Worm (Caenorhabditis elegans) whole organism, young adult: Measurements from ENCODE around the gene ugt-48.

Experiments used
- F49E8.2 ChIP-seq: sonication (generic microtip); optimal IDR thresholded peaks from 3 replicates; lab custom pipeline; 2017; ENCODE audit warnings: missing genetic modification characterization, mild to moderate bottlenecking, missing compliant biosample characterization, antibody characterized with exemption, moderate library complexity; ENCODE audit not compliant: insufficient read depth
- aptf-3 ChIP-seq: fragments of 200-800 bp; sonication (Bioruptor generic); IDR thresholded peaks from 2 replicates; pipeline ENCODE4 v1.3.6; 2022; ENCODE audit warnings: missing genetic modification characterization, missing compliant biosample characterization
- dpl-1 ChIP-seq: fragments of 150-350 bp; optimal IDR thresholded peaks from 2 replicates; lab custom pipeline; 2014; ENCODE audit warnings: missing biosample characterization, missing genetic modification reagents, missing genetic modification characterization
- lsy-27 ChIP-seq: sonication (generic microtip); optimal IDR thresholded peaks from 2 replicates; lab custom pipeline; 2017; ENCODE audit warnings: missing genetic modification characterization, mild to moderate bottlenecking, missing compliant biosample characterization, antibody characterized with exemption, missing genotype, borderline replicate concordance; ENCODE audit not compliant: insufficient read depth
- nhr-120 ChIP-seq: fragments of 200-800 bp; sonication (Bioruptor generic); IDR thresholded peaks from 2 replicates; pipeline ENCODE4 v1.3.6; 2022; ENCODE audit warnings: missing genetic modification characterization, missing compliant biosample characterization
- nhr-27 ChIP-seq: fragments of 200-800 bp; sonication (Bioruptor generic); optimal IDR thresholded peaks from 2 replicates; lab custom pipeline; 2018; ENCODE audit warnings: mild to moderate bottlenecking, missing genetic modification characterization, moderate library complexity, missing compliant biosample characterization
- pbrm-1 ChIP-seq: fragments of 200-800 bp; sonication (Bioruptor generic); IDR thresholded peaks from 2 replicates; pipeline ENCODE4 v1.3.6; 2022; ENCODE audit warnings: missing genetic modification reagents, missing genetic modification characterization, missing compliant biosample characterization
- unc-130 ChIP-seq: sonication (generic microtip); optimal IDR thresholded peaks from 2 replicates; lab custom pipeline; 2016; ENCODE audit warnings: missing genetic modification reagents, missing genetic modification characterization, missing compliant biosample characterization

- TF ChIP-seq dpl-1 (GFP tag; lab: Kevin White, UChicago) = no peak
- TF ChIP-seq F49E8.2 = no peak
- TF ChIP-seq nhr-27 (tag; lab: Kevin White, UChicago) = no peak
- peak; percentile 23; the same call in 1 of the 2 replicates for TF ChIP-seq pbrm-1 (GFP tag; lab: Robert Waterston, UW)
- TF ChIP-seq aptf-3 (GFP tag; lab: Robert Waterston, UW) = no peak
- no peak for TF ChIP-seq lsy-27 (tag; lab: Kevin White, UChicago)
- no peak for TF ChIP-seq unc-130 (GFP tag; lab: Kevin White, UChicago)
- TF ChIP-seq nhr-120 = no peak
These were observed 45.2 kb downstream of the ugt-48 start for ce11 chrV:5502701-5503100.
